Fruit fly (Drosophila melanogaster) Kc167 (cell line): ENCODE data around the gene CG3294.

Experiments used
- Myc ChIP-seq: fragments of >200 bp; optimal IDR thresholded peaks from 2 replicates; lab custom pipeline; 2017; ENCODE audit warnings: missing external identifiers
- Sin3A ChIP-seq: fragments of >200 bp; optimal IDR thresholded peaks from 2 replicates; lab custom pipeline; 2018; ENCODE audit warnings: missing external identifiers
- h ChIP-seq: fragments of >200 bp; optimal IDR thresholded peaks from 3 replicates; lab custom pipeline; 2018; ENCODE audit warnings: missing external identifiers
- insv ChIP-seq: fragments of >200 bp; optimal IDR thresholded peaks from 3 replicates; lab custom pipeline; 2018; ENCODE audit warnings: missing external identifiers
- psq ChIP-seq: fragments of >200 bp; optimal IDR thresholded peaks from 2 replicates; lab custom pipeline; 2017; ENCODE audit warnings: missing external identifiers
- ttk ChIP-seq: sonication (Bioruptor generic); optimal IDR thresholded peaks from 2 replicates; lab custom pipeline; 2017; ENCODE audit warnings: missing external identifiers

Gene CG3294

dm6 chr2L:4829040-4829439, 34.7 kb downstream of the CG3294 start:
- TF ChIP-seq Sin3A (lab: Kevin White, UChicago) (no peak), h (lab: Kevin White, UChicago) (no peak), psq (lab: Kevin White, UChicago) (no peak), insv (lab: Kevin White, UChicago) (no peak), ttk (lab: Kevin White, UChicago) (no peak), Myc (lab: Kevin White, UChicago) (no peak)

- no peak for TF ChIP-seq Sin3A (lab: Kevin White, UChicago)
- TF ChIP-seq h (lab: Kevin White, UChicago), result no peak
- TF ChIP-seq ttk (lab: Kevin White, UChicago), result no peak
- no peak for TF ChIP-seq insv (lab: Kevin White, UChicago)
- no peak for TF ChIP-seq psq (lab: Kevin White, UChicago)
- no peak for TF ChIP-seq Myc (lab: Kevin White, UChicago)
Measured at dm6 chr2L:4830490-4830889, 36.1 kb downstream of the CG3294 start, which contains the start of gene Fnta. Gene Fnta (minus strand): TSS chr2L:4830693.

- no peak for TF ChIP-seq h (lab: Kevin White, UChicago)
- TF ChIP-seq Myc (lab: Kevin White, UChicago), result no peak
Measured at dm6 chr2L:4835091-4835689, 40.8 kb downstream of the CG3294 start, which contains the start of gene Ir25a. Gene Ir25a (minus strand): TSS chr2L:4835300.

- TF ChIP-seq psq (lab: Kevin White, UChicago) (no peak), Sin3A (lab: Kevin White, UChicago) (no peak), h (lab: Kevin White, UChicago) (no peak), ttk (lab: Kevin White, UChicago) (no peak)
Measured at dm6 chr2L:4836193-4836592, 41.8 kb downstream of the CG3294 start.

dm6 chr2L:4837772-4838397, 43.5 kb downstream of the CG3294 start, which contains the start of the genes tank and CG12194:
Gene tank (minus strand): TSS chr2L:4837999.
Gene CG12194 (plus strand): TSS chr2L:4838347.
- no peak for TF ChIP-seq ttk (lab: Kevin White, UChicago)
- no peak for TF ChIP-seq insv (lab: Kevin White, UChicago)
- TF ChIP-seq Myc (lab: Kevin White, UChicago), result no peak
- no peak for TF ChIP-seq h (lab: Kevin White, UChicago)
- TF ChIP-seq psq (lab: Kevin White, UChicago), result no peak
- no peak for TF ChIP-seq Sin3A (lab: Kevin White, UChicago)

- TF ChIP-seq Sin3A (lab: Kevin White, UChicago) (no peak), insv (lab: Kevin White, UChicago) (no peak), Myc (lab: Kevin White, UChicago) (no peak), ttk (lab: Kevin White, UChicago) (no peak), h (lab: Kevin White, UChicago) (no peak), psq (lab: Kevin White, UChicago) (no peak)
Measured at dm6 chr2L:4838494-4839320, 44.4 kb downstream of the CG3294 start.
